Fruit fly (Drosophila melanogaster): ENCODE results near the gene CG31106.

The CG31106 gene

DNA sequence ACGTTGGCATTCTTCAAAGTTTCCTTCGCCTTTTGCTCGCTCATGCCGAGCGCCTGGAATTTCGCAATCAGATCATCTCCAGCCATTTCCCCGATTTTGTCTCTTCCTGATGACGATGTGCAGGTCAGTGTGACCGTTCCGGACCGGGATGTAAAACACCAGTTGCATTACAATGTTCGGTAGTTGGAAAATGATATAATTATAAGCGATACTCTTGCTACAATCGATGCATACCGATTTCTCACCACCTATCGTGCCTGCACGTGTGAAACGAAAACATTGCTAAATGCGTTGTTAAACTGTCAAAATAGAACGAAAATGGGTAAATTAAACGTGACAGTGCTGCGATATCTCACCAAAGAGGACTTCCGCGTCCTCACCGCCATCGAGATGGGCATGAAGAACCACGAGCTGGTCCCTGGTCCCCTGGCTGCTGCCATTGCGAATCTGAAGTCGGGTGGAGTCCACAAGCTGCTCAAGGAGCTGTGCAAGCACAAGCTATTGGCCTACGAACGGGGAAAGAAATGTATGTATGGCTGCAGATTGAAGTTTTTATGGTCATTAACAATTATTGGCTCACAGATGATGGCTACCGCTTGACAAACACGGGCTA lies 49.6 kb downstream of the CG31106 start, which contains the start of the genes GlnRS and RIOK2:
GlnRS (minus strand) TSS at position 133 of the 613 bp plus-strand sequence.
RIOK2 (plus strand) TSS at position 256 of the 613 bp plus-strand sequence.
- TF ChIP-seq CG12605 (GFP tag; IDR thresholded peaks at IDR 0.05) (peak; percentile 51; the same call in 1 of the 2 replicates), CG15710 (tag; optimal IDR thresholded peaks at IDR 0.05) (no peak), CG8301 (tag; optimal IDR thresholded peaks at IDR 0.05) (no peak), CG13204 (GFP tag; optimal IDR thresholded peaks at IDR 0.05) (no peak)

DNA sequence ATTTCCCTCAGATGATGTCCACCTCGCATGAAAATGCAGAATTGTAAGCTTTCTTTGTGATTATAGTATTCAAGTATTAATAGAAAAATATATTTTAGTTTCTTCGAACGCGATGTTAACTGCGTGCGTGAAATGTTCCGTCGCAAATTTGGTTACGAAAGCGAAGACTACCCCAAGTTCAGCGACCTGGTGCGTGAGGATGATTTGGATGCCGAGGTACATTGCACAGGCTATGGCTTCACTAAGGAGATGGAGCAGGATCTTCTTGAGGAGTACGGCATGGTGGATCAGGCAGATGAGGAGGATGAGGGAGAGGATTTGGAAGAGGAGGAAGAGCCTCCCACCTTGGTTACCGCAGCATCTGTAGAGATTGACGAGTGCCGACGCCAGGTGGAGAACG lies 50.7 kb downstream of the CG31106 start:
- TF ChIP-seq D1 (tag; optimal IDR thresholded peaks at IDR 0.05) (no peak), CG14655 (GFP tag; optimal IDR thresholded peaks at IDR 0.05) (no peak), rn (GFP tag; IDR thresholded peaks at IDR 0.05) (no peak), CG4496 (GFP tag; IDR thresholded peaks at IDR 0.05) (no peak), CG8159 (tag; optimal IDR thresholded peaks at IDR 0.05) (no peak), CG10348 (GFP tag; IDR thresholded peaks at IDR 0.05) (no peak), EcR (GFP tag; optimal IDR thresholded peaks at IDR 0.05) (no peak), Snoo (tag; optimal IDR thresholded peaks at IDR 0.05) (no peak), gl (tag; optimal IDR thresholded peaks at IDR 0.05) (no peak), CG15710 (tag; optimal IDR thresholded peaks at IDR 0.05) (no peak), Ets98B (GFP tag; IDR thresholded peaks at IDR 0.05) (no peak), fd96Ca (GFP tag; IDR thresholded peaks at IDR 0.05) (no peak), CG9948 (tag; optimal IDR thresholded peaks at IDR 0.05) (no peak)

Data from whole organism, pupa.